Fruit fly (Drosophila melanogaster) whole organism, embryonic: Measurements from ENCODE around the gene pnt.
A peak's percentile ranks its signal among the peaks of the same experiment; 100 is the strongest.

Source experiments
- Aef1 ChIP-seq: fragments of 200-800 bp; sonication (Bioruptor generic); IDR thresholded peaks from 3 replicates; pipeline ENCODE4 v1.3.6; 2022; ENCODE audit warnings: missing biosample characterization, missing genetic modification characterization
- Atf6 ChIP-seq: fragments of 200-800 bp; sonication (Bioruptor generic); IDR thresholded peaks from 2 replicates; pipeline ENCODE4 v1.3.6; 2022; ENCODE audit warnings: missing biosample characterization, missing genetic modification characterization
- CG10321 ChIP-seq: fragments of 200-800 bp; sonication (Bioruptor generic); IDR thresholded peaks from 2 replicates; pipeline ENCODE4 v1.3.6; 2022; ENCODE audit warnings: missing biosample characterization, missing genetic modification characterization
- CG10543 ChIP-seq: fragments of 200-800 bp; sonication (Bioruptor generic); optimal IDR thresholded peaks from 3 replicates; lab custom pipeline; 2017; ENCODE audit warnings: missing biosample characterization, mild to moderate bottlenecking, missing genetic modification characterization, moderate library complexity
- CG11504 ChIP-seq: fragments of 200-800 bp; sonication (Bioruptor generic); optimal IDR thresholded peaks from 3 replicates; lab custom pipeline; 2019; ENCODE audit warnings: missing biosample characterization, mild to moderate bottlenecking, missing genetic modification characterization, moderate library complexity
- CG12219 ChIP-seq: fragments of 200-800 bp; sonication (Bioruptor generic); optimal IDR thresholded peaks from 3 replicates; lab custom pipeline; 2018; ENCODE audit warnings: missing biosample characterization, mild to moderate bottlenecking, missing genetic modification characterization
- CG12659 ChIP-seq: fragments of 200-800 bp; sonication (Bioruptor generic); optimal IDR thresholded peaks from 3 replicates; lab custom pipeline; 2017; ENCODE audit warnings: mild to moderate bottlenecking, missing biosample characterization, missing genetic modification reagents, missing genetic modification characterization
- CG13123 ChIP-seq: fragments of 200-800 bp; sonication (Bioruptor generic); optimal IDR thresholded peaks from 2 replicates; lab custom pipeline; 2016; ENCODE audit warnings: missing biosample characterization, missing genetic modification characterization
- CG15269 ChIP-seq: fragments of 200-800 bp; sonication (Bioruptor generic); optimal IDR thresholded peaks from 2 replicates; lab custom pipeline; 2018; ENCODE audit warnings: missing biosample characterization, mild to moderate bottlenecking, missing genetic modification characterization, moderate library complexity
- CG17361 ChIP-seq: fragments of 200-800 bp; sonication (Bioruptor generic); IDR thresholded peaks from 3 replicates; pipeline ENCODE4 v1.3.6; 2022; ENCODE audit warnings: missing biosample characterization, missing genetic modification characterization
- CG17568 ChIP-seq: fragments of 200-800 bp; sonication (Bioruptor generic); optimal IDR thresholded peaks from 2 replicates; lab custom pipeline; 2018; ENCODE audit warnings: missing biosample characterization, mild to moderate bottlenecking, missing genetic modification characterization, moderate library complexity
- CG2116 ChIP-seq: fragments of 200-800 bp; sonication (Bioruptor generic); optimal IDR thresholded peaks from 3 replicates; lab custom pipeline; 2018; ENCODE audit warnings: missing biosample characterization, mild to moderate bottlenecking, missing genetic modification characterization
- CG2199 ChIP-seq: fragments of 200-800 bp; sonication (Bioruptor generic); IDR thresholded peaks from 3 replicates; pipeline ENCODE4 v1.3.6; 2022; ENCODE audit warnings: missing biosample characterization, missing genetic modification characterization
- CG31441 ChIP-seq: fragments of 200-800 bp; sonication (Bioruptor generic); IDR thresholded peaks from 2 replicates; pipeline ENCODE4 v1.3.6; 2022; ENCODE audit warnings: missing biosample characterization, missing genetic modification characterization
- CG33213 ChIP-seq: fragments of 200-800 bp; sonication (Bioruptor generic); optimal IDR thresholded peaks from 3 replicates; lab custom pipeline; 2016; ENCODE audit warnings: missing biosample characterization, missing genetic modification characterization
- CG3407 ChIP-seq: fragments of 200-800 bp; sonication (Bioruptor generic); optimal IDR thresholded peaks from 2 replicates; lab custom pipeline; 2018; ENCODE audit warnings: missing biosample characterization, mild to moderate bottlenecking, missing genetic modification characterization
- CG3838 ChIP-seq: fragments of 200-800 bp; sonication (Bioruptor generic); optimal IDR thresholded peaks from 3 replicates; lab custom pipeline; 2016; ENCODE audit warnings: missing biosample characterization, missing genetic modification characterization
- CG4282 ChIP-seq: fragments of 200-800 bp; sonication (Bioruptor generic); optimal IDR thresholded peaks from 2 replicates; lab custom pipeline; 2016; ENCODE audit warnings: missing biosample characterization, missing genetic modification characterization
- CG4424 ChIP-seq: fragments of 200-800 bp; sonication (Bioruptor generic); optimal IDR thresholded peaks from 3 replicates; lab custom pipeline; 2016; ENCODE audit warnings: missing biosample characterization, missing genetic modification characterization
- CG4730 ChIP-seq: fragments of 200-800 bp; sonication (Bioruptor generic); IDR thresholded peaks from 2 replicates; pipeline ENCODE4 v1.3.6; 2022; ENCODE audit warnings: missing biosample characterization, missing genetic modification characterization
- CG7372 ChIP-seq: fragments of 200-800 bp; sonication (Bioruptor generic); IDR thresholded peaks from 2 replicates; pipeline ENCODE4 v1.3.6; 2022; ENCODE audit warnings: missing biosample characterization, missing genetic modification characterization
- CG8388 ChIP-seq: fragments of 200-800 bp; sonication (Bioruptor generic); optimal IDR thresholded peaks from 2 replicates; lab custom pipeline; 2019; ENCODE audit warnings: missing biosample characterization, mild to moderate bottlenecking, missing genetic modification characterization, moderate library complexity
- CG9609 ChIP-seq: fragments of 200-800 bp; sonication (Bioruptor generic); optimal IDR thresholded peaks from 3 replicates; lab custom pipeline; 2016; ENCODE audit warnings: missing biosample characterization, missing genetic modification characterization
- Chrac-16 ChIP-seq: fragments of 200-800 bp; sonication (Bioruptor generic); optimal IDR thresholded peaks from 3 replicates; lab custom pipeline; 2016; ENCODE audit warnings: missing biosample characterization, missing genetic modification characterization
- Gsc ChIP-seq: fragments of 200-800 bp; sonication (Bioruptor generic); IDR thresholded peaks from 2 replicates; pipeline ENCODE4 v1.3.6; 2022; ENCODE audit warnings: missing biosample characterization, missing genetic modification characterization
- Hsf ChIP-seq: fragments of 200-800 bp; sonication (Bioruptor generic); optimal IDR thresholded peaks from 3 replicates; lab custom pipeline; 2016; ENCODE audit warnings: missing biosample characterization, missing genetic modification characterization
- Mes4 ChIP-seq: fragments of 200-800 bp; sonication (Bioruptor generic); optimal IDR thresholded peaks from 2 replicates; lab custom pipeline; 2016; ENCODE audit warnings: missing biosample characterization, missing genetic modification characterization
- NFAT ChIP-seq: fragments of 200-800 bp; sonication (Bioruptor generic); IDR thresholded peaks from 2 replicates; pipeline ENCODE4 v1.3.6; 2022; ENCODE audit warnings: missing biosample characterization, missing genetic modification characterization
- Poxn ChIP-seq: fragments of 200-800 bp; sonication (Bioruptor generic); IDR thresholded peaks from 2 replicates; pipeline ENCODE4 v1.3.6; 2022; ENCODE audit warnings: missing biosample characterization, missing genetic modification characterization
- Side ChIP-seq: fragments of 200-800 bp; sonication (Bioruptor generic); optimal IDR thresholded peaks from 2 replicates; lab custom pipeline; 2016; ENCODE audit warnings: missing biosample characterization, missing genetic modification characterization
- Six4 ChIP-seq: fragments of 200-800 bp; sonication (Bioruptor generic); optimal IDR thresholded peaks from 2 replicates; lab custom pipeline; 2016; ENCODE audit warnings: missing biosample characterization, missing genetic modification characterization
- Spps ChIP-seq: fragments of 200-800 bp; sonication (Bioruptor generic); optimal IDR thresholded peaks from 2 replicates; lab custom pipeline; 2018; ENCODE audit warnings: missing biosample characterization, mild to moderate bottlenecking, missing genetic modification characterization
- TFAM ChIP-seq: fragments of 200-800 bp; sonication (Bioruptor generic); optimal IDR thresholded peaks from 2 replicates; lab custom pipeline; 2017; ENCODE audit warnings: missing biosample characterization, missing genetic modification characterization, inconsistent platforms
- Trl ChIP-seq, 3 experiments: fragments of >200 bp in 2 of 3; fragments of 200-800 bp in 1 of 3; sonication (Bioruptor generic) in 1 of 3; optimal IDR thresholded peaks; 2 replicates in 1 of 3; 3 replicates in 2 of 3; lab custom pipeline; 2016 to 2017; ENCODE audit warnings: missing biosample characterization in 1 of 3, missing genetic modification characterization in 1 of 3
- amos ChIP-seq: fragments of 200-800 bp; sonication (Bioruptor generic); IDR thresholded peaks from 2 replicates; pipeline ENCODE4 v1.3.6; 2022; ENCODE audit warnings: missing biosample characterization, missing genetic modification characterization; ENCODE audit not compliant: partially characterized antibody
- ase ChIP-seq: fragments of 200-800 bp; sonication (Bioruptor generic); IDR thresholded peaks from 3 replicates; pipeline ENCODE4 v1.3.6; 2022; ENCODE audit warnings: missing biosample characterization, missing genetic modification characterization
- ash1 ChIP-seq: fragments of 200-800 bp; sonication (Bioruptor generic); optimal IDR thresholded peaks from 2 replicates; lab custom pipeline; 2018; ENCODE audit warnings: missing biosample characterization, mild to moderate bottlenecking, missing genetic modification characterization
- corto ChIP-seq: fragments of 200-800 bp; sonication (Bioruptor generic); optimal IDR thresholded peaks from 2 replicates; lab custom pipeline; 2016; ENCODE audit warnings: missing biosample characterization, mild to moderate bottlenecking, missing genetic modification characterization, moderate library complexity
- dmrt99B ChIP-seq: fragments of 200-800 bp; sonication (Bioruptor generic); optimal IDR thresholded peaks from 2 replicates; lab custom pipeline; 2018; ENCODE audit warnings: missing biosample characterization, mild to moderate bottlenecking, missing genetic modification characterization, moderate library complexity
- gsb-n ChIP-seq: fragments of 200-800 bp; sonication (Bioruptor generic); optimal IDR thresholded peaks from 3 replicates; lab custom pipeline; 2018; ENCODE audit warnings: missing biosample characterization, mild to moderate bottlenecking, missing genetic modification characterization
- mirr ChIP-seq: fragments of 200-800 bp; sonication (Bioruptor generic); optimal IDR thresholded peaks from 3 replicates; lab custom pipeline; 2018; ENCODE audit warnings: missing biosample characterization, mild to moderate bottlenecking, missing genetic modification characterization
- nau ChIP-seq: fragments of 200-800 bp; sonication (Bioruptor generic); optimal IDR thresholded peaks from 3 replicates; lab custom pipeline; 2017; ENCODE audit warnings: missing biosample characterization, mild to moderate bottlenecking, missing genetic modification characterization, missing genetic modification reagents
- org-1 ChIP-seq: fragments of 200-800 bp; sonication (Bioruptor generic); optimal IDR thresholded peaks from 2 replicates; lab custom pipeline; 2017; ENCODE audit warnings: missing biosample characterization, missing genetic modification characterization
- phol ChIP-seq: fragments of 200-800 bp; sonication (Bioruptor generic); optimal IDR thresholded peaks from 3 replicates; lab custom pipeline; 2018; ENCODE audit warnings: missing biosample characterization, mild to moderate bottlenecking, missing genetic modification characterization, moderate library complexity
- ro ChIP-seq: fragments of 200-800 bp; sonication (Bioruptor generic); IDR thresholded peaks from 2 replicates; pipeline ENCODE4 v1.3.6; 2022; ENCODE audit warnings: missing biosample characterization, missing genetic modification characterization
- salm ChIP-seq: fragments of 200-800 bp; sonication (Bioruptor generic); optimal IDR thresholded peaks from 2 replicates; lab custom pipeline; 2018; ENCODE audit warnings: missing biosample characterization, mild to moderate bottlenecking, missing genetic modification characterization
- seq ChIP-seq: fragments of 200-800 bp; sonication (Bioruptor generic); IDR thresholded peaks from 2 replicates; pipeline ENCODE4 v1.3.6; 2022; ENCODE audit warnings: missing biosample characterization, missing genetic modification characterization
- sisA ChIP-seq: fragments of 200-800 bp; sonication (Bioruptor generic); IDR thresholded peaks from 2 replicates; pipeline ENCODE4 v1.3.6; 2022; ENCODE audit warnings: missing biosample characterization, missing genetic modification characterization
- tx ChIP-seq: fragments of 200-800 bp; sonication (Bioruptor generic); optimal IDR thresholded peaks from 2 replicates; lab custom pipeline; 2016; ENCODE audit warnings: missing biosample characterization, missing genetic modification characterization
- usp ChIP-seq: fragments of >200 bp; optimal IDR thresholded peaks from 2 replicates; lab custom pipeline; 2017; ENCODE audit warnings: missing biosample characterization, missing genetic modification characterization
- zen ChIP-seq: fragments of 200-800 bp; sonication (Bioruptor generic); optimal IDR thresholded peaks from 3 replicates; lab custom pipeline; 2018; ENCODE audit warnings: missing biosample characterization, mild to moderate bottlenecking, missing genetic modification characterization, moderate library complexity

The pnt gene

dm6 chr3R:23326292-23326691, 19.7 kb downstream of the pnt start (continued):
- TF ChIP-seq CG4282 (peak; percentile 45), Aef1 (GFP tag; lab: Robert Waterston, UW) (peak; percentile 65), Poxn (GFP tag; lab: Robert Waterston, UW) (0 out of 2 replicates have a peak, but pooled peaks have one; percentile 25), CG13123 (peak; percentile 58), CG10543 (GFP tag; lab: Kevin White, UChicago) (peak; percentile 12), CG8388 (GFP tag; lab: Kevin White, UChicago) (peak; percentile 86), phol (tag; lab: Kevin White, UChicago) (peak; percentile 89), Hsf (peak; percentile 91), ash1 (GFP tag; lab: Kevin White, UChicago) (no peak), dmrt99B (tag; lab: Kevin White, UChicago) (peak; percentile 82), CG9609 (GFP tag; lab: Kevin White, UChicago) (peak; percentile 80), gsb-n (peak; percentile 88), Side (GFP tag; lab: Kevin White, UChicago) (peak; percentile 89), CG3407 (peak; percentile 77), Spps (tag; lab: Kevin White, UChicago) (peak; percentile 84), tx (peak; percentile 75), CG12219 (GFP tag; lab: Kevin White, UChicago) (peak; percentile 88), mirr (no peak), ase (GFP tag; lab: Robert Waterston, UW) (peak; percentile 63; the same call in 2 of the 3 replicates), CG31441 (GFP tag; lab: Robert Waterston, UW) (peak; percentile 89), CG2116 (GFP tag; lab: Kevin White, UChicago) (peak; percentile 39), Gsc (GFP tag; lab: Robert Waterston, UW) (no peak; the same call in 1 of the 2 replicates), CG15269 (peak; percentile 82), Atf6 (GFP tag; lab: Robert Waterston, UW) (peak; percentile 81), CG10321 (GFP tag; lab: Robert Waterston, UW) (peak; percentile 50; the same call in 1 of the 2 replicates), CG2199 (GFP tag; lab: Robert Waterston, UW) (peak; percentile 35; the same call in 1 of the 3 replicates), CG17361 (GFP tag; lab: Robert Waterston, UW) (peak; percentile 86), CG4730 (GFP tag; lab: Robert Waterston, UW) (peak; percentile 66), ro (no peak), TFAM (peak; percentile 3), Chrac-16 (GFP tag; lab: Kevin White, UChicago) (peak; percentile 85), org-1 (GFP tag; lab: Kevin White, UChicago) (peak; percentile 85), CG17568 (GFP tag; lab: Kevin White, UChicago) (peak; percentile 82), usp (no peak), CG12659 (GFP tag; lab: Kevin White, UChicago) (peak; percentile 76), zen (peak; percentile 75), CG4424 (GFP tag; lab: Kevin White, UChicago) (peak; percentile 90), amos (GFP tag; lab: Robert Waterston, UW) (no peak), CG11504 (tag; lab: Kevin White, UChicago) (peak; percentile 86), nau (peak; percentile 61), CG3838 (GFP tag; lab: Kevin White, UChicago) (peak; percentile 39), CG33213 (GFP tag; lab: Kevin White, UChicago) (peak; percentile 83), Mes4 (GFP tag; lab: Kevin White, UChicago) (peak; percentile 79), Trl (optimal IDR thresholded peaks at IDR 0.05; lab: Kevin White, UChicago) (no peak), Trl (GFP tag; optimal IDR thresholded peaks at IDR 0.05; lab: Kevin White, UChicago) (peak; percentile 89), salm (peak; percentile 69), Six4 (GFP tag; lab: Kevin White, UChicago) (peak; percentile 81), corto (GFP tag; lab: Kevin White, UChicago) (no peak), CG7372 (GFP tag; lab: Robert Waterston, UW) (peak; percentile 73), sisA (GFP tag; lab: Robert Waterston, UW) (peak; percentile 80), NFAT (peak; percentile 50), seq (peak; percentile 70)
